Worm (Caenorhabditis elegans): Measurements from ENCODE around the gene ugt-34.

ugt-34 gene

ce11 chrV:10657959-10658358 is 1.2 kb upstream of the ugt-34 start, which contains the start of gene tut-2:
TSS of gene tut-2 (plus strand) at chrV:10658235.
- peak; percentile 76 for TF ChIP-seq F16B12.6 (tag; optimal IDR thresholded peaks at IDR 0.05)
- TF ChIP-seq tbx-2 (tag; optimal IDR thresholded peaks at IDR 0.05), result no peak
- TF ChIP-seq jun-1 (tag; optimal IDR thresholded peaks at IDR 0.05), result no peak
- TF ChIP-seq alr-1 (tag; optimal IDR thresholded peaks at IDR 0.05; ENCODE audit: borderline replicate concordance), result no peak
- TF ChIP-seq sox-4 (tag; optimal IDR thresholded peaks at IDR 0.05), result no peak
- TF ChIP-seq nhr-90 (tag; optimal IDR thresholded peaks at IDR 0.05; ENCODE audit: poor library complexity), result no peak
- TF ChIP-seq lin-39 (tag; optimal IDR thresholded peaks at IDR 0.05), result no peak
- no peak for TF ChIP-seq nhr-85 (tag)
- TF ChIP-seq efl-1 (optimal IDR thresholded peaks at IDR 0.05), result peak in 1 of 2 experiments; percentile 35
- TF ChIP-seq efl-1 (GFP tag; optimal IDR thresholded peaks at IDR 0.05 in 1 of 2), result peak; percentile 26 to 94
- no peak for TF ChIP-seq zag-1 (tag; optimal IDR thresholded peaks at IDR 0.05)
- no peak for TF ChIP-seq skn-1 (tag; optimal IDR thresholded peaks at IDR 0.05)
- peak; percentile 32 for TF ChIP-seq blmp-1 (tag; optimal IDR thresholded peaks at IDR 0.05)
- TF ChIP-seq aly-2 (tag; optimal IDR thresholded peaks at IDR 0.05), result no peak
- TF ChIP-seq lin-35 (GFP tag; optimal IDR thresholded peaks at IDR 0.05), result peak in 1 of 2 experiments; percentile 32
- TF ChIP-seq nhr-47 (tag; optimal IDR thresholded peaks at IDR 0.05), result no peak
- TF ChIP-seq snu-23 (GFP tag; optimal IDR thresholded peaks at IDR 0.05), result peak; percentile 7
- no peak for TF ChIP-seq hlh-4 (tag; optimal IDR thresholded peaks at IDR 0.05)
- TF ChIP-seq C16A3.4 (tag; optimal IDR thresholded peaks at IDR 0.05), result no peak
- TF ChIP-seq xbp-1 (tag; optimal IDR thresholded peaks at IDR 0.05), result no peak
- TF ChIP-seq dpl-1 (GFP tag; optimal IDR thresholded peaks at IDR 0.05), result peak in 1 of 3 experiments; percentile 19
- TF ChIP-seq nhr-77 (tag; optimal IDR thresholded peaks at IDR 0.05), result no peak
- 0 out of 2 replicates have a peak, but pooled peaks have one; percentile 4 for TF ChIP-seq nhr-19 (GFP tag; conservative IDR thresholded peaks at IDR 0.05)

DNA sequence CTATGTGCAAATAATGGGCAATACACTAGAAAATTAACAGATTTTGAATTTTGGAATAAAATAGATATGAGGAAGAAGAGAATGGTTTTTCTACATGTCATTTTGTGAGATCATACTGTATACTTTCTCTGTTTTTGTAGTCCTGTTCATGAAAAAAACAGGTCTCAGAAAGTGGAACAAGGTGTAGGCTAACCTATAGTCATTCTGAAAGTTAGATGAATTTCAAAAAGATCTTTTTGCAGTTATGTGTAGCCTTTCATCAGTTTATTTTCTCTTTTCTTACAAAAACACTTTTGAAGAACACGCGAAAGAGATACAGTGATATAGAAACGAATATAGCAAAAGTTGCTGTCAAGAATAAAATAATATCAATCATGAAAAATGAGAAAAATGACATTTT is 2.6 kb downstream of the ugt-34 start, which contains the start of gene ugt-35:
Gene ugt-35 (minus strand): TSS at position 101 of the 400 bp plus-strand sequence.
- TF ChIP-seq unc-130 (tag; optimal IDR thresholded peaks at IDR 0.05) (no peak), sptf-1 (tag; optimal IDR thresholded peaks at IDR 0.05) (no peak), nhr-19 (GFP tag; conservative IDR thresholded peaks at IDR 0.05) (no peak), dpl-1 (GFP tag; optimal IDR thresholded peaks at IDR 0.05) (no peak), unc-62 (GFP tag; optimal IDR thresholded peaks at IDR 0.05) (no peak), lin-39 (tag; optimal IDR thresholded peaks at IDR 0.05) (no peak), snu-23 (GFP tag; optimal IDR thresholded peaks at IDR 0.05) (no peak), nhr-90 (tag; optimal IDR thresholded peaks at IDR 0.05; ENCODE audit: poor library complexity) (no peak), nhr-76 (tag; optimal IDR thresholded peaks at IDR 0.05) (no peak), vab-15 (tag; optimal IDR thresholded peaks at IDR 0.05) (no peak), ama-1 (optimal IDR thresholded peaks at IDR 0.05) (no peak)

- TF ChIP-seq pqm-1 (tag; optimal IDR thresholded peaks at IDR 0.05) (no peak), ceh-82 (tag; optimal IDR thresholded peaks at IDR 0.05) (no peak), isw-1 (GFP tag; IDR thresholded peaks at IDR 0.05) (no peak), unc-130 (tag; optimal IDR thresholded peaks at IDR 0.05) (no peak), egl-27 (tag; optimal IDR thresholded peaks at IDR 0.05) (no peak), unc-62 (GFP tag; optimal IDR thresholded peaks at IDR 0.05) (no peak), unc-30 (tag; optimal IDR thresholded peaks at IDR 0.05) (no peak), tlp-1 (tag; optimal IDR thresholded peaks at IDR 0.05) (no peak), F16B12.6 (tag; optimal IDR thresholded peaks at IDR 0.05) (no peak), nhr-77 (tag; optimal IDR thresholded peaks at IDR 0.05) (no peak), ama-1 (optimal IDR thresholded peaks at IDR 0.05) (no peak), sup-37 (GFP tag; optimal IDR thresholded peaks at IDR 0.05) (no peak), lin-39 (tag; optimal IDR thresholded peaks at IDR 0.05) (no peak), alr-1 (tag; optimal IDR thresholded peaks at IDR 0.05; ENCODE audit: borderline replicate concordance) (no peak)
These were observed 8.6 kb downstream of the ugt-34 start, which contains the start of gene aqp-6 for ce11 chrV:10648146-10648545. TSS of gene aqp-6 (plus strand) at chrV:10648446.

DNA sequence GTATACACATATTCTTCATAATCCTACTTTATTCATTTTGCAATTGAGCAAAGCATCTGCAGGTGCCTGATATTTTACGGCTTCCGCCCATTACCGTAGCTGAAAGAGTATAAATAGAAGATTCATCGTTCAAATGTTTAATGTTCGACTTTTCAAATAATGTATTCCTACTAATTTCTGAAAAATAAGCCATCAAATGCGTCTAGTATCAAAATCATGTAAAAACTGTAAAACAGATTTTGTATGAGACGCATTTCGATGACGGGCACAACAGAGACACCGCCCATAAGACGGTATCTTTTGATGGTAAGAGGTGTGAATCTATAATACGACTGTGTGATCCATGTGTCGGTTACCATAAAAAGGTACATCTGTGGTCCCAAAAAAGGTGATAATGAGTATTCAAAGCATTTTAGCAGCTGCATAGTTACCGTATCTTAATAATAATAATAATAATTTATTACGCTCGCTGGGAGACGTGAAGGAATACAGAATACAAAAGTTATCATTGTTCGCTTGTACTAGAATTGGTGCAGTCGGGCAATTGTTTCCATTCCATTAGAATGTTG is 9.7 kb downstream of the ugt-34 start, which contains the start of the genes C32C4.3 and C32C4.16:
Gene C32C4.3 (minus strand): TSS at position 101 of the 569 bp plus-strand sequence.
Gene C32C4.16 (plus strand): TSS at position 519 of the 569 bp plus-strand sequence.
- TF ChIP-seq snpc-4 (tag; optimal IDR thresholded peaks at IDR 0.05), result no peak
- TF ChIP-seq sup-37 (GFP tag; optimal IDR thresholded peaks at IDR 0.05), result no peak
- TF ChIP-seq alr-1 (tag; optimal IDR thresholded peaks at IDR 0.05; ENCODE audit: borderline replicate concordance), result no peak
- no peak for TF ChIP-seq unc-98 (GFP tag; IDR thresholded peaks at IDR 0.05)
- no peak for TF ChIP-seq nhr-11 (tag; optimal IDR thresholded peaks at IDR 0.05)
- TF ChIP-seq lin-15B (tag; optimal IDR thresholded peaks at IDR 0.05), result no peak

Measured in whole organism, L1 larva.